Fruit fly (Drosophila melanogaster): Measurements from ENCODE around the gene CG12420.

DNA sequence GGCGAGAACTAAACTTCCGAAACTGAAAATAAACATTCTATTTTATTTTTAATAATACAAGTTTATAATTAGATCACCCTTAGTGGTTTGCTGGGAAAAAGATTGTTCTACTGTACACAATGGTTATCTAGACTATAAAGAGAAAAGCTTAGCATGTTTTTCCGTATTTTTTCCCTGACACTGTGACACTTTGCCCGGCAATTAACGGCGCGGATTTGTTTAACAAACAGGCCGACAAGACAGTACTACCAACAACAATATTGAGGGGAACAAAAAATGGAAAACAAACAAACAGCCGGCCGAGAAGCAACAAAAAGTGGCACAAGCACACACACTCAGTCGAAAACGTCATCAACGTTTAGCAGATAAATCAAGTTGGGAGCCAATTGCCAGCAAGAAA is 15.8 kb upstream of the CG12420 start:
- no peak for TF ChIP-seq Sin3A (optimal IDR thresholded peaks at IDR 0.05)
- no peak for TF ChIP-seq ttk (optimal IDR thresholded peaks at IDR 0.05)
- no peak for TF ChIP-seq insv (optimal IDR thresholded peaks at IDR 0.05)
- no peak for TF ChIP-seq h (optimal IDR thresholded peaks at IDR 0.05)
- TF ChIP-seq Myc (optimal IDR thresholded peaks at IDR 0.05), result no peak
- no peak for TF ChIP-seq psq (optimal IDR thresholded peaks at IDR 0.05)
